Worm (Caenorhabditis elegans) whole organism, L3 larva: ENCODE measurements around the gene zipt-16.
A peak's percentile ranks its signal among the peaks of the same experiment; 100 is the strongest.

Source experiments
- R02D3.7 ChIP-seq: fragments of 150-350 bp; optimal IDR thresholded peaks from 2 replicates; lab custom pipeline; 2014; ENCODE audit warnings: missing biosample characterization, missing genetic modification characterization
- ZK546.5 ChIP-seq: sonication (generic microtip); optimal IDR thresholded peaks from 2 replicates; lab custom pipeline; 2017; ENCODE audit warnings: missing biosample characterization, missing genetic modification characterization
- aly-2 ChIP-seq: fragments of 150-350 bp; optimal IDR thresholded peaks from 2 replicates; lab custom pipeline; 2014; ENCODE audit warnings: missing biosample characterization, missing genetic modification characterization
- ama-1 ChIP-seq: fragments of 150-350 bp; optimal IDR thresholded peaks from 2 replicates; lab custom pipeline; 2018
- ceh-16 ChIP-seq: sonication (generic microtip); optimal IDR thresholded peaks from 2 replicates; lab custom pipeline; 2017; ENCODE audit warnings: missing biosample characterization, missing genetic modification characterization
- ceh-28 ChIP-seq: fragments of 150-350 bp; optimal IDR thresholded peaks from 2 replicates; lab custom pipeline; 2014; ENCODE audit warnings: missing biosample characterization, missing genetic modification reagents, missing genetic modification characterization
- ceh-82 ChIP-seq: fragments of 150-350 bp; optimal IDR thresholded peaks from 2 replicates; lab custom pipeline; 2014; ENCODE audit warnings: missing biosample characterization, missing genetic modification characterization
- ceh-9 ChIP-seq: sonication (generic microtip); optimal IDR thresholded peaks from 2 replicates; lab custom pipeline; 2018; ENCODE audit warnings: missing biosample characterization, missing genetic modification characterization
- daf-12 ChIP-seq: fragments of 150-350 bp; optimal IDR thresholded peaks from 2 replicates; lab custom pipeline; 2014; ENCODE audit warnings: missing biosample characterization, missing genetic modification reagents, missing genetic modification characterization
- egl-27 ChIP-seq: sonication (generic microtip); optimal IDR thresholded peaks from 4 replicates; lab custom pipeline; 2017; ENCODE audit warnings: missing biosample characterization, missing genetic modification reagents, missing genetic modification characterization
- egl-5 ChIP-seq: fragments of 150-350 bp; optimal IDR thresholded peaks from 2 replicates; lab custom pipeline; 2017; ENCODE audit warnings: missing biosample characterization, missing genetic modification reagents, missing genetic modification characterization, inconsistent platforms
- elt-1 ChIP-seq: fragments of 150-350 bp; optimal IDR thresholded peaks from 2 replicates; lab custom pipeline; 2014; ENCODE audit warnings: missing biosample characterization, missing genetic modification characterization
- elt-2 ChIP-seq: sonication (generic microtip); optimal IDR thresholded peaks from 2 replicates; lab custom pipeline; 2016; ENCODE audit warnings: missing genetic modification reagents, mild to moderate bottlenecking, missing genetic modification characterization, missing compliant biosample characterization
- elt-3 ChIP-seq, 3 experiments: fragments of 150-350 bp in 1 of 3; sonication (generic microtip) in 2 of 3; optimal IDR thresholded peaks; 2 replicates in 2 of 3; 4 replicates in 1 of 3; lab custom pipeline; 2014 to 2017; ENCODE audit warnings: missing biosample characterization in 3 of 3, missing genetic modification characterization in 3 of 3
- eor-1 ChIP-seq, 2 experiments: fragments of 150-350 bp; optimal IDR thresholded peaks; 2 replicates each; lab custom pipeline; 2014 to 2018; ENCODE audit warnings: missing biosample characterization in 2 of 2, missing genetic modification characterization in 2 of 2
- fkh-10 ChIP-seq: sonication (generic microtip); optimal IDR thresholded peaks from 2 replicates; lab custom pipeline; 2017; ENCODE audit warnings: missing biosample characterization, missing genetic modification reagents, missing genetic modification characterization
- fkh-2 ChIP-seq: fragments of 150-350 bp; optimal IDR thresholded peaks from 2 replicates; lab custom pipeline; 2014; ENCODE audit warnings: missing biosample characterization, missing genetic modification reagents, missing genetic modification characterization
- fos-1 ChIP-seq: fragments of 150-350 bp; optimal IDR thresholded peaks from 2 replicates; lab custom pipeline; 2014; ENCODE audit warnings: missing biosample characterization, missing genetic modification characterization
- hmg-11 ChIP-seq: sonication (generic microtip); optimal IDR thresholded peaks from 2 replicates; lab custom pipeline; 2016; ENCODE audit warnings: missing genetic modification characterization, missing compliant biosample characterization
- jun-1 ChIP-seq: fragments of 150-350 bp; optimal IDR thresholded peaks from 2 replicates; lab custom pipeline; 2014; ENCODE audit warnings: missing biosample characterization, missing genetic modification reagents, missing genetic modification characterization
- lsy-12 ChIP-seq: sonication (generic microtip); optimal IDR thresholded peaks from 2 replicates; lab custom pipeline; 2016; ENCODE audit warnings: mild to moderate bottlenecking, missing genetic modification characterization, missing compliant biosample characterization
- mdl-1 ChIP-seq: fragments of 150-350 bp; optimal IDR thresholded peaks from 2 replicates; lab custom pipeline; 2014; ENCODE audit warnings: missing biosample characterization, missing genetic modification characterization
- mml-1 ChIP-seq: fragments of 150-350 bp; sonication (generic microtip); optimal IDR thresholded peaks from 3 replicates; lab custom pipeline; 2014; ENCODE audit warnings: missing biosample characterization, missing genetic modification characterization
- nhr-11 ChIP-seq: fragments of 150-350 bp; optimal IDR thresholded peaks from 2 replicates; lab custom pipeline; 2014; ENCODE audit warnings: missing biosample characterization, missing genetic modification characterization
- nhr-25 ChIP-seq: sonication (generic microtip); optimal IDR thresholded peaks from 2 replicates; lab custom pipeline; 2017; ENCODE audit warnings: missing biosample characterization, missing genetic modification characterization
- nhr-28 ChIP-seq: fragments of 150-350 bp; optimal IDR thresholded peaks from 2 replicates; lab custom pipeline; 2014; ENCODE audit warnings: missing biosample characterization, missing genetic modification characterization
- nhr-43 ChIP-seq: sonication (generic microtip); optimal IDR thresholded peaks from 2 replicates; lab custom pipeline; 2016; ENCODE audit warnings: mild to moderate bottlenecking, missing genetic modification characterization, missing compliant biosample characterization; ENCODE audit not compliant: poor library complexity, severe bottlenecking
- nhr-67 ChIP-seq: fragments of 150-350 bp; optimal IDR thresholded peaks from 2 replicates; lab custom pipeline; 2014; ENCODE audit warnings: missing biosample characterization, missing genetic modification characterization
- pha-4 ChIP-seq: fragments of 150-350 bp; optimal IDR thresholded peaks from 2 replicates; lab custom pipeline; 2014; ENCODE audit warnings: missing biosample characterization, missing genetic modification reagents, missing genetic modification characterization
- snpc-4 ChIP-seq: fragments of 150-350 bp; optimal IDR thresholded peaks from 2 replicates; lab custom pipeline; 2014; ENCODE audit warnings: missing biosample characterization, missing genetic modification characterization
- unc-39 ChIP-seq: sonication (generic microtip); optimal IDR thresholded peaks from 4 replicates; lab custom pipeline; 2017; ENCODE audit warnings: missing biosample characterization, missing genetic modification characterization
- unc-62 ChIP-seq: fragments of 150-350 bp; sonication (generic microtip); optimal IDR thresholded peaks from 4 replicates; lab custom pipeline; 2014; ENCODE audit warnings: missing biosample characterization, missing genetic modification reagents, missing genetic modification characterization
- zag-1 ChIP-seq: fragments of 150-350 bp; optimal IDR thresholded peaks from 2 replicates; lab custom pipeline; 2014; ENCODE audit warnings: missing biosample characterization, missing genetic modification characterization
- ztf-11 ChIP-seq: fragments of 150-350 bp; optimal IDR thresholded peaks from 2 replicates; lab custom pipeline; 2014; ENCODE audit warnings: missing biosample characterization, missing genetic modification characterization

Gene zipt-16

ce11 chrV:11486680-11487079 lies 23.9 kb downstream of the zipt-16 start, which contains the start of gene T11F9.10:
TSS of gene T11F9.10 (plus strand) at chrV:11486980.
- no peak for TF ChIP-seq unc-62 (GFP tag; lab: Kevin White, UChicago)
- no peak for TF ChIP-seq ama-1 (lab: Kevin White, UChicago)
- no peak for TF ChIP-seq nhr-28 (tag; lab: Kevin White, UChicago)
- no peak for TF ChIP-seq egl-5

DNA sequence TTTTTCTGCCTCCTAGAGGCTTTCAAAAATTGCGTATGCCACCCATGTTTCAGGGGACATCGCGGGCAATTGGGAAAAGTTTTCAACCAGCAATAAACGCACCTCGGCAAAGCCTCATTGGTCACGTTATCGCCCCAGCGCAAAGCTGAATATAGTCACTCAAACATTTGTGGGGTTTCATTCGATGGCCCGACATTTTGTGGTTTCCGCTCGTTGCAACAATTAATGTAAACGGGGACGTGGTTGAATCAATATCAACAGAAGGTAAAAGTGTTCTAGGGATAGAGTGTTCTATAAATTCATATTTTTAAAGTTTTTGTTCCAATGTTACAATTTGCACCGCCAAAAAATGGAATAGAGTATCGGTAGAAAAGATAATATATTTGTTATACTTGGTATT lies 25.5 kb downstream of the zipt-16 start:
- TF ChIP-seq ceh-16 (tag; lab: Kevin White, UChicago) (no peak), hmg-11 (no peak), elt-1 (no peak), daf-12 (no peak), snpc-4 (no peak), ceh-9 (tag; lab: Kevin White, UChicago) (no peak), lsy-12 (tag; lab: Kevin White, UChicago) (no peak), fkh-2 (tag; lab: Kevin White, UChicago) (no peak), ztf-11 (tag; lab: Kevin White, UChicago) (no peak), fos-1 (tag; lab: Kevin White, UChicago) (no peak)

- TF ChIP-seq mml-1 (tag; lab: Kevin White, UChicago): no peak
- TF ChIP-seq eor-1 (tag; optimal IDR thresholded peaks at IDR 0.05; lab: Kevin White, UChicago): no peak
- TF ChIP-seq aly-2: no peak
- TF ChIP-seq ceh-28 (tag; lab: Kevin White, UChicago): no peak
- no peak for TF ChIP-seq ZK546.5 (tag; lab: Kevin White, UChicago)
- no peak for TF ChIP-seq nhr-25 (tag; lab: Kevin White, UChicago)
- no peak for TF ChIP-seq nhr-11 (tag; lab: Kevin White, UChicago)
- TF ChIP-seq R02D3.7 (tag; lab: Kevin White, UChicago): no peak
- TF ChIP-seq daf-12: no peak
- TF ChIP-seq nhr-43: no peak
- TF ChIP-seq pha-4: no peak
- no peak for TF ChIP-seq nhr-67
- no peak for TF ChIP-seq lsy-12 (tag; lab: Kevin White, UChicago)
- TF ChIP-seq ceh-82 (tag; lab: Kevin White, UChicago): no peak
- no peak for TF ChIP-seq snpc-4
- TF ChIP-seq elt-3 (tag; optimal IDR thresholded peaks at IDR 0.05; lab: Kevin White, UChicago): no peak
- no peak for TF ChIP-seq unc-39 (tag; lab: Kevin White, UChicago)
These were observed 27.6 kb downstream of the zipt-16 start, which contains the start of gene dhs-19 for ce11 chrV:11490382-11490781. TSS of gene dhs-19 (minus strand) at chrV:11490482.

ce11 chrV:11492456-11492855 lies 29.6 kb downstream of the zipt-16 start, which contains the start of gene T11F9.21:
TSS of gene T11F9.21 (plus strand) at chrV:11492756.
- no peak for TF ChIP-seq nhr-43

ce11 chrV:11496283-11496682 lies 33.5 kb downstream of the zipt-16 start, which contains the start of gene htrl-1:
TSS of gene htrl-1 (minus strand) at chrV:11496383.
- TF ChIP-seq zag-1 (tag; lab: Kevin White, UChicago) (no peak), pha-4 (peak; percentile 10)

DNA sequence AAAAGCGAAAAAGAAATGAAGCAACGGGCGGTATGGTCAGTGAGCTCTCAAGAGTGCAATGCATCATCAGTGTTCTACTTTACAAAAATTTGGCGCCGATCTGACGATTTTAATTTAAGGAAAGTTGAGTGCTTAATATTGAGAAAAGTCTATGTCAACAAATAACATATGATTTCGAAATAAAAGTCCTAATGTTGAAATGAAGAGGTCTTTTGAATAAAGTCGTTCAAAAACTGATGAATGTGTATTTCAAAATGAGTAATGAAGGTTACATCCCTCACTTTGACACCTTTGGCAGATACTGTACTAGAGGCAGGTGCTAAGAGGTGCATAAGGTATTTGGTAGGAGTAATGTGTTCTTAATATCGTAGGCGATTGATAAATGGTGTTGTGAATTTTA lies 34.7 kb downstream of the zipt-16 start:
- TF ChIP-seq ceh-28 (tag; lab: Kevin White, UChicago) (no peak), fkh-10 (GFP tag; lab: Kevin White, UChicago) (no peak), ztf-11 (tag; lab: Kevin White, UChicago) (no peak), egl-27 (no peak), jun-1 (tag; lab: Kevin White, UChicago) (no peak), fos-1 (tag; lab: Kevin White, UChicago) (no peak), elt-2 (no peak), elt-3 (tag; optimal IDR thresholded peaks at IDR 0.05; lab: Kevin White, UChicago) (no peak), nhr-25 (tag; lab: Kevin White, UChicago) (no peak), mdl-1 (tag; lab: Kevin White, UChicago) (no peak), elt-1 (no peak)
